Worm (Caenorhabditis elegans): ENCODE data around the gene epg-7.

DNA sequence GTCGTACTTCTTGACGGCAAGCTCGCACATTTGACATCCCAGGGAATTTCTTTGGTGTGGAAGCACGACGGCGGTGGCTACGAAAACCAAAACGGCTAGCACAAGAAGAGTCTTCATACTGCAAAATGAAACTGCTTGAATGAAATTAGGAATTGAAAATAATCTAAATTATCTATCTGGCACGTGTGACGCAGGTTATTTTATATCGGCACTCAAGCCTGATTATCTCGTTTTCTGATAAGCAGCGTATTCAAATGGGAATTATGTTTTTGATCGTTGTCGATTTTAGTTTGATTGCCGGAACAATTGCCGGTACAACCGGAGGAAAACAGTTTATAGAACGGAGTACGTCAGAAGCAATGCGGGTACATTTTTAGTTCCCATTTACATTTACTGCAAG lies 15.9 kb upstream of the epg-7 start, which contains the start of gene spp-4:
- TF ChIP-seq lin-35 (GFP tag; optimal IDR thresholded peaks at IDR 0.05) (no peak), tbx-2 (tag; optimal IDR thresholded peaks at IDR 0.05) (no peak), nhr-84 (tag; optimal IDR thresholded peaks at IDR 0.05) (no peak), efl-1 (optimal IDR thresholded peaks at IDR 0.05) (no peak), efl-1 (GFP tag; optimal IDR thresholded peaks at IDR 0.05 in 1 of 2) (no peak), aly-2 (tag; optimal IDR thresholded peaks at IDR 0.05) (no peak), dpl-1 (GFP tag; optimal IDR thresholded peaks at IDR 0.05) (no peak), unc-62 (GFP tag; optimal IDR thresholded peaks at IDR 0.05) (no peak), nhr-77 (tag; optimal IDR thresholded peaks at IDR 0.05) (no peak)
